6 worm cellular contexts compared by ENCODE assay signal in the genomic region with DNA sequence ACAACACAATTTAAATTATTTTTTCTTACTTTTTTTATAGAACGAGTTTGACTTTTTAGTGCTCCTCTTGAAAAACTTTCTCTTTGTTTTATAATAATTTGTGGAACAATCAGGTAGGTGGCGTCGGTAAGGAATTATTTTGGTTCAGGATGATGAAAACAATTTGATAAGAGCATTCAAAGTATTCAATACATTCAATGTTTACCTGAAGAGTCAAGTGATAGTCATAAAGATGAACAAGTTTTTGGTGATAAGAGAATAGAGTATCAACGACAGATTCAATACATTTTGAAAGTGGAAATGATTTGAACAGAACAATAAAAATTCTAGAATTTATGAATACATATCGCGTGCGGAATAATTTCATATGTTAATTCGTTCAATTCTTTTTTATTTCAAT.
A peak's percentile ranks its signal among the peaks of the same experiment; 100 is the strongest.
TF ChIP-seq lines count a peak whose summit lies in the region.

No protein-coding gene starts in this region.

TF ChIP-seq in whole organism, L1 larva, 84 proteins besides CTCF, POLR2A, EP300 and RAD21:
- TF ChIP-seq elt-2 (tag; optimal IDR thresholded peaks at IDR 0.05; lab: Kevin White, UChicago), result peak; percentile 91
- no peak for TF ChIP-seq mab-9 (GFP tag; IDR thresholded peaks at IDR 0.05; lab: Robert Waterston, UW)

TF ChIP-seq in whole organism, L2 larva, 48 proteins besides CTCF, POLR2A, EP300 and RAD21:
- TF ChIP-seq alr-1 (tag; optimal IDR thresholded peaks at IDR 0.05; lab: Kevin White, UChicago), result no peak
- TF ChIP-seq sma-9 (GFP tag; optimal IDR thresholded peaks at IDR 0.05; lab: Kevin White, UChicago), result peak; percentile 34
- TF ChIP-seq sma-9 (tag; optimal IDR thresholded peaks at IDR 0.05; lab: Kevin White, UChicago), result no peak
- peak; percentile 63 for TF ChIP-seq fos-1 (tag; optimal IDR thresholded peaks at IDR 0.05; lab: Kevin White, UChicago)
- TF ChIP-seq crh-2 (tag; optimal IDR thresholded peaks at IDR 0.05; lab: Kevin White, UChicago), result peak; percentile 32
TF ChIP-seq in whole organism, L2 larva: peak in this region for 3.

TF ChIP-seq in whole organism, L3 larva, 47 proteins besides CTCF, POLR2A, EP300 and RAD21:
- peak; percentile 89 for TF ChIP-seq pqm-1 (tag; optimal IDR thresholded peaks at IDR 0.05; lab: Kevin White, UChicago)
- TF ChIP-seq elt-2 (tag; optimal IDR thresholded peaks at IDR 0.05; lab: Kevin White, UChicago), result peak; percentile 87
- no peak for TF ChIP-seq ceh-16 (tag; optimal IDR thresholded peaks at IDR 0.05; lab: Kevin White, UChicago)
- TF ChIP-seq pha-4 (tag; optimal IDR thresholded peaks at IDR 0.05; lab: Kevin White, UChicago), result peak; percentile 76

TF ChIP-seq in whole organism, L4 larva, 104 proteins besides CTCF, POLR2A, EP300 and RAD21:
- TF ChIP-seq nhr-11 (tag; optimal IDR thresholded peaks at IDR 0.05; lab: Kevin White, UChicago) (no peak), dve-1 (tag; optimal IDR thresholded peaks at IDR 0.05; lab: Kevin White, UChicago; ENCODE audit: insufficient read depth) (peak; percentile 55), php-3 (GFP tag; IDR thresholded peaks at IDR 0.05; lab: Robert Waterston, UW) (peak; percentile 79), nhr-77 (tag; optimal IDR thresholded peaks at IDR 0.05; lab: Kevin White, UChicago) (peak; percentile 51), pqm-1 (tag; optimal IDR thresholded peaks at IDR 0.05; lab: Kevin White, UChicago) (peak; percentile 85), mes-2 (tag; optimal IDR thresholded peaks at IDR 0.05; lab: Kevin White, UChicago; ENCODE audit: poor library complexity, severe bottlenecking) (no peak), nhr-28 (tag; optimal IDR thresholded peaks at IDR 0.05; lab: Kevin White, UChicago) (peak; percentile 62), Y5F2A.4 (GFP tag; optimal IDR thresholded peaks at IDR 0.05; lab: Kevin White, UChicago) (no peak), dmd-6 (GFP tag; IDR thresholded peaks at IDR 0.05; lab: Robert Waterston, UW) (peak; percentile 18; the same call in 1 of the 2 replicates), lin-1 (GFP tag; IDR thresholded peaks at IDR 0.05; lab: Robert Waterston, UW) (0 out of 2 replicates have a peak, but pooled peaks have one; percentile 25), nhr-48 (tag; optimal IDR thresholded peaks at IDR 0.05; lab: Kevin White, UChicago) (no peak), daf-16 (GFP tag; optimal IDR thresholded peaks at IDR 0.05; lab: Kevin White, UChicago) (no peak), daf-16 (tag; optimal IDR thresholded peaks at IDR 0.05; lab: Kevin White, UChicago) (peak; percentile 92), tra-1 (GFP tag; IDR thresholded peaks at IDR 0.05; lab: Robert Waterston, UW) (peak; percentile 18; the same call in 1 of the 2 replicates), T20F7.1 (GFP tag; optimal IDR thresholded peaks at IDR 0.05; lab: Kevin White, UChicago) (no peak)

TF ChIP-seq in whole organism, late embryonic, 69 proteins besides CTCF, POLR2A, EP300 and RAD21:
- TF ChIP-seq zip-5 (tag; optimal IDR thresholded peaks at IDR 0.05; lab: Kevin White, UChicago) (no peak), elt-2 (tag; optimal IDR thresholded peaks at IDR 0.05; lab: Kevin White, UChicago) (peak; percentile 61)

TF ChIP-seq in whole organism, young adult, 124 proteins besides CTCF, POLR2A, EP300 and RAD21:
- TF ChIP-seq him-1 (tag; optimal IDR thresholded peaks at IDR 0.05; lab: Kevin White, UChicago), result no peak
- TF ChIP-seq nhr-80 (tag; optimal IDR thresholded peaks at IDR 0.05; lab: Kevin White, UChicago), result peak; percentile 15
